Fruit fly (Drosophila melanogaster) whole organism, embryonic: ENCODE data around the gene CG13026.
A peak's percentile ranks its signal among the peaks of the same experiment; 100 is the strongest.

Experiments used
- BEAF-32 ChIP-seq: fragments of 200-800 bp; sonication (Bioruptor generic); optimal IDR thresholded peaks from 3 replicates; lab custom pipeline; 2017; ENCODE audit warnings: missing biosample characterization, missing genetic modification characterization, mild to moderate bottlenecking, moderate library complexity, missing genetic modification reagents
- Blimp-1 ChIP-seq: fragments of 200-800 bp; sonication (Bioruptor generic); optimal IDR thresholded peaks from 3 replicates; lab custom pipeline; 2018; ENCODE audit warnings: missing biosample characterization, missing genetic modification characterization, mild to moderate bottlenecking, moderate library complexity, missing genetic modification reagents
- CG10431 ChIP-seq: fragments of 200-800 bp; sonication (Bioruptor generic); optimal IDR thresholded peaks from 3 replicates; lab custom pipeline; 2018; ENCODE audit warnings: missing biosample characterization, mild to moderate bottlenecking, missing genetic modification characterization
- CG12155 ChIP-seq: fragments of 200-800 bp; sonication (Bioruptor generic); optimal IDR thresholded peaks from 3 replicates; lab custom pipeline; 2016; ENCODE audit warnings: missing biosample characterization, missing genetic modification characterization
- CG13894 ChIP-seq: fragments of 200-800 bp; sonication (Bioruptor generic); optimal IDR thresholded peaks from 3 replicates; lab custom pipeline; 2018; ENCODE audit warnings: missing biosample characterization, mild to moderate bottlenecking, missing genetic modification characterization, moderate library complexity
- CG17359 ChIP-seq: fragments of 200-800 bp; sonication (Bioruptor generic); optimal IDR thresholded peaks from 3 replicates; lab custom pipeline; 2018; ENCODE audit warnings: missing biosample characterization, mild to moderate bottlenecking, missing genetic modification characterization, moderate library complexity
- CG17385 ChIP-seq: fragments of 200-800 bp; sonication (Bioruptor generic); optimal IDR thresholded peaks from 3 replicates; lab custom pipeline; 2018; ENCODE audit warnings: missing biosample characterization, mild to moderate bottlenecking, missing genetic modification characterization
- CG17612 ChIP-seq: fragments of 200-800 bp; sonication (Bioruptor generic); IDR thresholded peaks from 2 replicates; pipeline ENCODE4 v1.3.6; 2022; ENCODE audit warnings: missing biosample characterization, missing genetic modification characterization
- CG18262 ChIP-seq: fragments of 200-800 bp; optimal IDR thresholded peaks from 3 replicates; lab custom pipeline; 2019; ENCODE audit warnings: missing biosample characterization, mild to moderate bottlenecking, missing genetic modification characterization, moderate library complexity
- CG18619 ChIP-seq: fragments of 200-800 bp; sonication (Bioruptor generic); optimal IDR thresholded peaks from 3 replicates; lab custom pipeline; 2017; ENCODE audit warnings: missing biosample characterization, mild to moderate bottlenecking, missing genetic modification characterization
- CG2199 ChIP-seq: fragments of 200-800 bp; sonication (Bioruptor generic); IDR thresholded peaks from 3 replicates; pipeline ENCODE4 v1.3.6; 2022; ENCODE audit warnings: missing biosample characterization, missing genetic modification characterization
- CG30403 ChIP-seq: fragments of 200-800 bp; sonication (Bioruptor generic); optimal IDR thresholded peaks from 3 replicates; lab custom pipeline; 2016; ENCODE audit warnings: missing biosample characterization, missing genetic modification characterization
- CG4404 ChIP-seq: fragments of 200-800 bp; sonication (Bioruptor generic); IDR thresholded peaks from 2 replicates; pipeline ENCODE4 v1.3.6; 2022; ENCODE audit warnings: missing biosample characterization, missing genetic modification characterization
- CG4820 ChIP-seq: fragments of 200-800 bp; sonication (Bioruptor generic); optimal IDR thresholded peaks from 3 replicates; lab custom pipeline; 2016; ENCODE audit warnings: missing biosample characterization, missing genetic modification characterization
- CG4854 ChIP-seq: fragments of 200-800 bp; sonication (Bioruptor generic); optimal IDR thresholded peaks from 2 replicates; lab custom pipeline; 2016; ENCODE audit warnings: missing biosample characterization, missing genetic modification characterization, inconsistent platforms
- CG6689 ChIP-seq: fragments of 200-800 bp; sonication (Bioruptor generic); IDR thresholded peaks from 2 replicates; pipeline ENCODE4 v1.3.6; 2022; ENCODE audit warnings: missing biosample characterization, missing genetic modification characterization
- CG8924 ChIP-seq: fragments of 200-800 bp; optimal IDR thresholded peaks from 3 replicates; lab custom pipeline; 2019; ENCODE audit warnings: missing biosample characterization, mild to moderate bottlenecking, missing genetic modification characterization, moderate library complexity
- CG9609 ChIP-seq: fragments of 200-800 bp; sonication (Bioruptor generic); optimal IDR thresholded peaks from 3 replicates; lab custom pipeline; 2016; ENCODE audit warnings: missing biosample characterization, missing genetic modification characterization
- Chrac-16 ChIP-seq: fragments of 200-800 bp; sonication (Bioruptor generic); optimal IDR thresholded peaks from 3 replicates; lab custom pipeline; 2016; ENCODE audit warnings: missing biosample characterization, missing genetic modification characterization
- D19A ChIP-seq: fragments of 200-800 bp; optimal IDR thresholded peaks from 3 replicates; lab custom pipeline; 2019; ENCODE audit warnings: missing biosample characterization, mild to moderate bottlenecking, missing genetic modification characterization, moderate library complexity
- Dfd ChIP-seq, 2 experiments: fragments of >200 bp; optimal IDR thresholded peaks; 2 replicates each; lab custom pipeline; 2017; ENCODE audit warnings: missing biosample characterization in 2 of 2, missing genetic modification characterization in 2 of 2
- E2f2 ChIP-seq: fragments of 200-800 bp; sonication (Bioruptor generic); IDR thresholded peaks from 2 replicates; pipeline ENCODE4 v1.3.6; 2022; ENCODE audit warnings: missing biosample characterization, missing genetic modification characterization
- Fer1 ChIP-seq: fragments of 200-800 bp; sonication (Bioruptor generic); optimal IDR thresholded peaks from 2 replicates; lab custom pipeline; 2017; ENCODE audit warnings: missing biosample characterization, mild to moderate bottlenecking, missing genetic modification characterization
- GATAe ChIP-seq: fragments of 200-800 bp; sonication (Bioruptor generic); conservative IDR thresholded peaks from 2 replicates; pipeline ENCODE4 v1.3.6; 2022; ENCODE audit warnings: missing biosample characterization, missing genetic modification characterization
- Gug ChIP-seq: fragments of 200-800 bp; sonication (Bioruptor generic); IDR thresholded peaks from 4 replicates; pipeline ENCODE4 v1.3.6; 2022; ENCODE audit warnings: missing biosample characterization, missing genetic modification characterization
- Hr3 ChIP-seq: fragments of 200-800 bp; sonication (Bioruptor generic); optimal IDR thresholded peaks from 3 replicates; lab custom pipeline; 2016; ENCODE audit warnings: missing biosample characterization, missing genetic modification characterization
- Hr78 ChIP-seq, 2 experiments: fragments of 200-800 bp in 1 of 2; fragments of >200 bp in 1 of 2; sonication (Bioruptor generic) in 1 of 2; optimal IDR thresholded peaks; 2 replicates each; lab custom pipeline; 2017 to 2019; ENCODE audit warnings: missing biosample characterization in 2 of 2, missing genetic modification characterization in 2 of 2, mild to moderate bottlenecking in 1 of 2, moderate library complexity in 1 of 2
- Mad ChIP-seq: fragments of 200-800 bp; sonication (Bioruptor generic); optimal IDR thresholded peaks from 2 replicates; lab custom pipeline; 2016; ENCODE audit warnings: missing biosample characterization, missing genetic modification characterization
- Nf-YA ChIP-seq: fragments of 200-800 bp; sonication (Bioruptor generic); IDR thresholded peaks from 2 replicates; pipeline ENCODE4 v1.3.6; 2022; ENCODE audit warnings: missing biosample characterization, missing genetic modification characterization
- PHDP ChIP-seq: fragments of 200-800 bp; sonication (Bioruptor generic); optimal IDR thresholded peaks from 3 replicates; lab custom pipeline; 2018; ENCODE audit warnings: missing biosample characterization, mild to moderate bottlenecking, missing genetic modification characterization, moderate library complexity
- Poxn ChIP-seq: fragments of 200-800 bp; sonication (Bioruptor generic); IDR thresholded peaks from 2 replicates; pipeline ENCODE4 v1.3.6; 2022; ENCODE audit warnings: missing biosample characterization, missing genetic modification characterization
- Side ChIP-seq: fragments of 200-800 bp; sonication (Bioruptor generic); optimal IDR thresholded peaks from 2 replicates; lab custom pipeline; 2016; ENCODE audit warnings: missing biosample characterization, missing genetic modification characterization
- Spps ChIP-seq: fragments of 200-800 bp; sonication (Bioruptor generic); optimal IDR thresholded peaks from 2 replicates; lab custom pipeline; 2018; ENCODE audit warnings: missing biosample characterization, mild to moderate bottlenecking, missing genetic modification characterization
- Ssrp ChIP-seq: fragments of 200-800 bp; sonication (Bioruptor generic); optimal IDR thresholded peaks from 2 replicates; lab custom pipeline; 2018; ENCODE audit warnings: missing biosample characterization, mild to moderate bottlenecking, missing genetic modification characterization, moderate library complexity
- Xrp1 ChIP-seq: fragments of 200-800 bp; sonication (Bioruptor generic); IDR thresholded peaks from 2 replicates; pipeline ENCODE4 v1.3.6; 2022; ENCODE audit warnings: missing biosample characterization, missing genetic modification characterization
- YL-1 ChIP-seq: fragments of 200-800 bp; sonication (Bioruptor generic); optimal IDR thresholded peaks from 3 replicates; lab custom pipeline; 2017; ENCODE audit warnings: missing biosample characterization, mild to moderate bottlenecking, missing genetic modification characterization
- ase ChIP-seq: fragments of 200-800 bp; sonication (Bioruptor generic); IDR thresholded peaks from 3 replicates; pipeline ENCODE4 v1.3.6; 2022; ENCODE audit warnings: missing biosample characterization, missing genetic modification characterization
- fd64A ChIP-seq: fragments of 200-800 bp; sonication (Bioruptor generic); optimal IDR thresholded peaks from 3 replicates; lab custom pipeline; 2018; ENCODE audit warnings: missing biosample characterization, mild to moderate bottlenecking, missing genetic modification characterization
- fd96Cb ChIP-seq: fragments of 200-800 bp; sonication (Bioruptor generic); optimal IDR thresholded peaks from 2 replicates; lab custom pipeline; 2018; ENCODE audit warnings: missing biosample characterization, mild to moderate bottlenecking, missing genetic modification characterization, moderate library complexity
- fu2 ChIP-seq: fragments of 200-800 bp; sonication (Bioruptor generic); optimal IDR thresholded peaks from 2 replicates; lab custom pipeline; 2016; ENCODE audit warnings: missing biosample characterization, missing genetic modification characterization
- maf-S ChIP-seq: fragments of 200-800 bp; sonication (Bioruptor generic); optimal IDR thresholded peaks from 2 replicates; lab custom pipeline; 2016; ENCODE audit warnings: missing biosample characterization, missing genetic modification characterization
- odd ChIP-seq: fragments of 200-800 bp; sonication (Bioruptor generic); optimal IDR thresholded peaks from 2 replicates; lab custom pipeline; 2017; ENCODE audit warnings: missing biosample characterization, mild to moderate bottlenecking, missing genetic modification characterization
- run ChIP-seq: fragments of 200-800 bp; sonication (Bioruptor generic); optimal IDR thresholded peaks from 3 replicates; lab custom pipeline; 2018; ENCODE audit warnings: missing biosample characterization, mild to moderate bottlenecking, missing genetic modification characterization
- salm ChIP-seq: fragments of 200-800 bp; sonication (Bioruptor generic); optimal IDR thresholded peaks from 2 replicates; lab custom pipeline; 2018; ENCODE audit warnings: missing biosample characterization, mild to moderate bottlenecking, missing genetic modification characterization
- sima ChIP-seq: fragments of 200-800 bp; sonication (Bioruptor generic); optimal IDR thresholded peaks from 2 replicates; lab custom pipeline; 2016; ENCODE audit warnings: missing biosample characterization, missing genetic modification characterization
- stc ChIP-seq: fragments of 200-800 bp; sonication (Bioruptor generic); IDR thresholded peaks from 2 replicates; pipeline ENCODE4 v1.3.6; 2022; ENCODE audit warnings: missing biosample characterization, missing genetic modification characterization
- tio ChIP-seq: fragments of 200-800 bp; sonication (Bioruptor generic); optimal IDR thresholded peaks from 2 replicates; lab custom pipeline; 2017; ENCODE audit warnings: missing biosample characterization, missing genetic modification characterization, inconsistent platforms
- twi ChIP-seq: fragments of 200-800 bp; optimal IDR thresholded peaks from 2 replicates; lab custom pipeline; 2019; ENCODE audit warnings: missing biosample characterization, mild to moderate bottlenecking, missing genetic modification characterization, moderate library complexity
- unc-4 ChIP-seq: fragments of 200-800 bp; sonication (Bioruptor generic); IDR thresholded peaks from 2 replicates; pipeline ENCODE4 v1.3.6; 2022; ENCODE audit warnings: missing biosample characterization, missing genetic modification characterization; ENCODE audit not compliant: partially characterized antibody
- wek ChIP-seq: fragments of 200-800 bp; sonication (Bioruptor generic); optimal IDR thresholded peaks from 3 replicates; lab custom pipeline; 2018; ENCODE audit warnings: missing biosample characterization, mild to moderate bottlenecking, missing genetic modification characterization, moderate library complexity

CG13026 gene

DNA sequence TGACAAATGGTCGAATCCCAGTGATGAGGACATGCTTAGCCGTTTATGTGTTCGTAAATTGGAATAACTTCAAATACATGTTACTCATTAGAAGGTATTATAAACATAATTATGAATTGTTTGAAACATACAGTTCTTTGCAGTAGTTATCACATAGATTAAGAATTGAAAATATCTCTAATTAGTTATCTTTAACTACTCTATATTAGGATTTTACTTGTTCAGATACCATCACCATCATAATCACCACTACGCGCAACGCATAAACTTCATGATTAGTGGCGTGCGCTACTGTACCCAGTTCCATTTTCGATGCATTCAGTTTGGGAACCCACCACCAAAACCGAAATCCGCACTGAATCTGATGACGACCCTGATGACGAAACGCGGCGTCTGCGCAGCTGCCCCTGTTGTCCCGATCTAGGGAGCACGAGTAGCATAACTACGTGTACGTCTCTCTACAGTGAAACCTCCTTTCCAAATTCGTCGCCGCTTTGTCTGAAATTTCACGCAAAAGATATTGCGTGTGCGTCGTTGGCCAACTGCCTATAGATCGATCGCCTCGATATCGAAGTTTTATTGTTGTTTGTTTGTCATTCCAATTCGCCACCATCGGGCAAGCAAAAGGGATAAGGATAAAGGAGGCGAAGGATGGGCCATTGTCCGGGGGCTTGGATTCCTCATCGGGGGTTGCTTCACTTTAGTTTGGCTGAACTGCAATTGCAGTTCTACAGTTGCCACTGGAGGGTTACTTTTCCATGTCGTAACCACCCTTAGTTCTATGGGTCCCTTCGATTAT, 18.1 kb upstream of the CG13026 start (continued):
- no peak for TF ChIP-seq CG18619
- no peak for TF ChIP-seq CG8924 (tag; lab: Kevin White, UChicago)
- no peak for TF ChIP-seq CG4404
- no peak for TF ChIP-seq CG17385 (GFP tag; lab: Kevin White, UChicago)
- TF ChIP-seq Hr78 (GFP tag; optimal IDR thresholded peaks at IDR 0.05; lab: Kevin White, UChicago), result no peak
- TF ChIP-seq salm (tag; lab: Kevin White, UChicago), result no peak
- no peak for TF ChIP-seq ase (GFP tag; lab: Robert Waterston, UW)
- no peak for TF ChIP-seq twi (tag; lab: Kevin White, UChicago)
- TF ChIP-seq E2f2 (GFP tag; lab: Robert Waterston, UW), result no peak
- no peak for TF ChIP-seq CG4854 (GFP tag; lab: Kevin White, UChicago)
- peak; percentile 32 for TF ChIP-seq Spps (tag; lab: Kevin White, UChicago)
- no peak for TF ChIP-seq Fer1 (GFP tag; lab: Kevin White, UChicago)
- no peak for TF ChIP-seq CG17612
- TF ChIP-seq CG12155 (GFP tag; lab: Kevin White, UChicago), result no peak
- TF ChIP-seq fd64A, result peak; percentile 0
- TF ChIP-seq tio (GFP tag; lab: Kevin White, UChicago), result no peak
- TF ChIP-seq CG30403 (GFP tag; lab: Kevin White, UChicago), result no peak
- no peak for TF ChIP-seq Gug (GFP tag; lab: Robert Waterston, UW)
- TF ChIP-seq maf-S (GFP tag; lab: Kevin White, UChicago), result no peak
- TF ChIP-seq PHDP (tag; lab: Kevin White, UChicago), result no peak
- no peak for TF ChIP-seq CG9609 (GFP tag; lab: Kevin White, UChicago)
- no peak for TF ChIP-seq Dfd (GFP tag; optimal IDR thresholded peaks at IDR 0.05; lab: Kevin White, UChicago)
- TF ChIP-seq fu2 (GFP tag; lab: Kevin White, UChicago), result no peak
- no peak for TF ChIP-seq Mad
- peak; percentile 51 for TF ChIP-seq D19A (tag; lab: Kevin White, UChicago)
- TF ChIP-seq CG13894 (tag; lab: Kevin White, UChicago), result no peak
- TF ChIP-seq wek (GFP tag; lab: Kevin White, UChicago), result no peak
- TF ChIP-seq Xrp1 (GFP tag; lab: Robert Waterston, UW), result peak; percentile 66
- peak; percentile 13 for TF ChIP-seq fd96Cb (tag; lab: Kevin White, UChicago)
- no peak for TF ChIP-seq CG17359 (tag; lab: Kevin White, UChicago)
- TF ChIP-seq stc, result no peak
- peak; percentile 51 for TF ChIP-seq Blimp-1
- no peak for TF ChIP-seq run (tag; lab: Kevin White, UChicago)
- no peak for TF ChIP-seq GATAe (GFP tag; lab: Robert Waterston, UW)
- TF ChIP-seq CG4820 (GFP tag; lab: Kevin White, UChicago), result peak; percentile 99
- TF ChIP-seq YL-1, result no peak
- TF ChIP-seq CG10431 (GFP tag; lab: Kevin White, UChicago), result no peak
- no peak for TF ChIP-seq odd (GFP tag; lab: Kevin White, UChicago)
- no peak for TF ChIP-seq Poxn
- no peak for TF ChIP-seq Chrac-16 (GFP tag; lab: Kevin White, UChicago)
- TF ChIP-seq sima (GFP tag; lab: Kevin White, UChicago), result no peak
- TF ChIP-seq CG6689 (GFP tag; lab: Robert Waterston, UW), result no peak
- peak; percentile 59; the same call in 1 of the 3 replicates for TF ChIP-seq CG2199 (GFP tag; lab: Robert Waterston, UW)
- no peak for TF ChIP-seq Side (GFP tag; lab: Kevin White, UChicago)
- TF ChIP-seq CG18262 (tag; lab: Kevin White, UChicago), result peak; percentile 72
- no peak for TF ChIP-seq Ssrp (tag; lab: Kevin White, UChicago)
- no peak for TF ChIP-seq Nf-YA
- TF ChIP-seq Hr3, result no peak
- no peak for TF ChIP-seq BEAF-32
- TF ChIP-seq unc-4 (GFP tag; lab: Robert Waterston, UW), result no peak
